Worm (Caenorhabditis elegans) whole organism, young adult: ENCODE measurements around the gene T12A2.3.
A peak's percentile ranks its signal among the peaks of the same experiment; 100 is the strongest.

ENCODE experiments used
- C06A6.2 ChIP-seq: fragments of 200-800 bp; sonication (Bioruptor generic); conservative IDR thresholded peaks from 2 replicates; pipeline ENCODE4 v1.3.6; 2022; ENCODE audit warnings: missing genetic modification characterization, missing compliant biosample characterization
- C17E4.6 ChIP-seq: fragments of 200-800 bp; sonication (Bioruptor generic); IDR thresholded peaks from 2 replicates; pipeline ENCODE4 v1.3.6; 2022; ENCODE audit warnings: missing genetic modification reagents, missing genetic modification characterization, missing compliant biosample characterization
- F23B12.7 ChIP-seq: sonication (generic microtip); optimal IDR thresholded peaks from 2 replicates; lab custom pipeline; 2017; ENCODE audit warnings: missing genetic modification characterization, mild to moderate bottlenecking, missing compliant biosample characterization, antibody characterized with exemption, moderate library complexity; ENCODE audit not compliant: insufficient read depth
- F33H1.4 ChIP-seq: fragments of 200-800 bp; sonication (Bioruptor generic); IDR thresholded peaks from 2 replicates; pipeline ENCODE4 v1.3.6; 2022; ENCODE audit warnings: missing genetic modification reagents, missing genetic modification characterization, missing compliant biosample characterization
- F37B4.10 ChIP-seq: fragments of 200-800 bp; sonication (Bioruptor generic); IDR thresholded peaks from 2 replicates; pipeline ENCODE4 v1.3.6; 2022; ENCODE audit warnings: missing genetic modification characterization, missing compliant biosample characterization
- F49E8.2 ChIP-seq: sonication (generic microtip); optimal IDR thresholded peaks from 3 replicates; lab custom pipeline; 2017; ENCODE audit warnings: missing genetic modification characterization, mild to moderate bottlenecking, missing compliant biosample characterization, antibody characterized with exemption, moderate library complexity; ENCODE audit not compliant: insufficient read depth
- F57A8.1 ChIP-seq: fragments of 200-800 bp; sonication (Bioruptor generic); optimal IDR thresholded peaks from 2 replicates; lab custom pipeline; 2018; ENCODE audit warnings: mild to moderate bottlenecking, missing genetic modification characterization, moderate library complexity, missing compliant biosample characterization
- Y79H2A.3 ChIP-seq: fragments of 200-800 bp; sonication (Bioruptor generic); conservative IDR thresholded peaks from 2 replicates; pipeline ENCODE4 v1.3.6; 2022; ENCODE audit warnings: missing genetic modification reagents, missing genetic modification characterization, missing compliant biosample characterization
- attf-3 ChIP-seq: fragments of 200-800 bp; sonication (Bioruptor generic); conservative IDR thresholded peaks from 2 replicates; pipeline ENCODE4 v1.3.6; 2022; ENCODE audit warnings: missing genetic modification reagents, missing genetic modification characterization, missing compliant biosample characterization
- ccch-3 ChIP-seq: fragments of 200-800 bp; sonication (Bioruptor generic); optimal IDR thresholded peaks from 2 replicates; lab custom pipeline; 2018; ENCODE audit warnings: mild to moderate bottlenecking, missing genetic modification characterization, missing compliant biosample characterization
- cebp-1 ChIP-seq, 2 experiments: fragments of 200-800 bp in 1 of 2; sonication (Bioruptor generic) in 1 of 2; sonication (generic microtip) in 1 of 2; IDR thresholded peaks in 1 of 2; optimal IDR thresholded peaks in 1 of 2; 2 replicates each; pipeline versions ENCODE4 v1.3.6 to Lab custom; 2017 to 2022; ENCODE audit warnings: missing compliant biosample characterization in 2 of 2, missing genetic modification characterization in 2 of 2, mild to moderate bottlenecking in 1 of 2, missing genetic modification reagents in 1 of 2, moderate library complexity in 1 of 2
- ceh-100 ChIP-seq: fragments of 200-800 bp; sonication (Bioruptor generic); IDR thresholded peaks from 2 replicates; pipeline ENCODE4 v1.3.6; 2022; ENCODE audit warnings: missing genetic modification reagents, missing genetic modification characterization, missing compliant biosample characterization
- ceh-27 ChIP-seq: fragments of 200-800 bp; sonication (Bioruptor generic); optimal IDR thresholded peaks from 2 replicates; lab custom pipeline; 2018; ENCODE audit warnings: mild to moderate bottlenecking, missing genetic modification characterization, moderate library complexity, missing compliant biosample characterization
- ceh-58 ChIP-seq: fragments of 200-800 bp; sonication (Bioruptor generic); IDR thresholded peaks from 2 replicates; pipeline ENCODE4 v1.3.6; 2022; ENCODE audit warnings: missing genetic modification characterization, missing compliant biosample characterization
- ceh-79 ChIP-seq: sonication (generic microtip); optimal IDR thresholded peaks from 2 replicates; lab custom pipeline; 2017; ENCODE audit warnings: mild to moderate bottlenecking, missing genetic modification characterization, missing compliant biosample characterization
- ceh-91 ChIP-seq: fragments of 200-800 bp; sonication (Bioruptor generic); IDR thresholded peaks from 2 replicates; pipeline ENCODE4 v1.3.6; 2022; ENCODE audit warnings: missing genetic modification reagents, missing genetic modification characterization, missing compliant biosample characterization
- chd-7 ChIP-seq: sonication (generic microtip); optimal IDR thresholded peaks from 2 replicates; lab custom pipeline; 2016; ENCODE audit warnings: mild to moderate bottlenecking, missing genetic modification characterization, moderate library complexity, missing compliant biosample characterization
- die-1 ChIP-seq: sonication (generic microtip); optimal IDR thresholded peaks from 2 replicates; lab custom pipeline; 2016; ENCODE audit warnings: missing genotype, mild to moderate bottlenecking, missing genetic modification characterization, missing compliant biosample characterization
- gei-17 ChIP-seq: fragments of 200-800 bp; sonication (Bioruptor generic); optimal IDR thresholded peaks from 2 replicates; lab custom pipeline; 2018; ENCODE audit warnings: mild to moderate bottlenecking, missing genetic modification characterization, missing compliant biosample characterization
- him-1 ChIP-seq: sonication (generic microtip); optimal IDR thresholded peaks from 2 replicates; lab custom pipeline; 2016; ENCODE audit warnings: missing genotype, missing genetic modification reagents, missing genetic modification characterization, missing compliant biosample characterization
- hlh-12 ChIP-seq: sonication (generic microtip); optimal IDR thresholded peaks from 2 replicates; lab custom pipeline; 2016; ENCODE audit warnings: missing genetic modification characterization, missing compliant biosample characterization
- hmg-1.2 ChIP-seq: fragments of 200-800 bp; sonication (Bioruptor generic); IDR thresholded peaks from 2 replicates; pipeline ENCODE4 v1.3.6; 2022; ENCODE audit warnings: missing genetic modification reagents, missing genetic modification characterization, missing compliant biosample characterization
- hrde-1 ChIP-seq: sonication (generic microtip); optimal IDR thresholded peaks from 2 replicates; lab custom pipeline; 2016; ENCODE audit warnings: missing genetic modification characterization, mild to moderate bottlenecking, missing compliant biosample characterization, moderate library complexity, missing genotype, missing genetic modification reagents, borderline replicate concordance
- hsf-1 ChIP-seq: fragments of 200-800 bp; sonication (Bioruptor generic); IDR thresholded peaks from 2 replicates; pipeline ENCODE4 v1.3.6; 2022; ENCODE audit warnings: missing genetic modification reagents, missing genetic modification characterization, missing compliant biosample characterization
- let-526 ChIP-seq: fragments of 200-800 bp; sonication (Bioruptor generic); IDR thresholded peaks from 2 replicates; pipeline ENCODE4 v1.3.6; 2022; ENCODE audit warnings: missing genetic modification reagents, missing genetic modification characterization, missing compliant biosample characterization
- let-607 ChIP-seq, 2 experiments: fragments of 200-800 bp in 1 of 2; sonication (Bioruptor generic) in 1 of 2; sonication (generic microtip) in 1 of 2; optimal IDR thresholded peaks; 2 replicates each; lab custom pipeline; 2016 to 2018; ENCODE audit warnings: mild to moderate bottlenecking in 2 of 2, missing compliant biosample characterization in 2 of 2, missing genetic modification characterization in 2 of 2, moderate library complexity in 2 of 2, missing genotype in 1 of 2
- lin-26 ChIP-seq: fragments of 200-800 bp; sonication (Bioruptor generic); IDR thresholded peaks from 2 replicates; pipeline ENCODE4 v1.3.6; 2022; ENCODE audit warnings: missing genetic modification reagents, missing genetic modification characterization, missing compliant biosample characterization
- lin-35 ChIP-seq, 3 experiments: fragments of 150-350 bp in 2 of 3; sonication (generic microtip) in 1 of 3; optimal IDR thresholded peaks; 2 replicates each; lab custom pipeline; 2014 to 2018; ENCODE audit warnings: missing biosample characterization in 3 of 3, missing genetic modification characterization in 3 of 3, missing genetic modification reagents in 3 of 3
- lin-54 ChIP-seq: fragments of 200-800 bp; sonication (Bioruptor generic); optimal IDR thresholded peaks from 2 replicates; lab custom pipeline; 2018; ENCODE audit warnings: mild to moderate bottlenecking, missing genetic modification characterization, missing compliant biosample characterization
- lsl-1 ChIP-seq: fragments of 200-800 bp; sonication (Bioruptor generic); optimal IDR thresholded peaks from 2 replicates; lab custom pipeline; 2018; ENCODE audit warnings: mild to moderate bottlenecking, missing genetic modification characterization, moderate library complexity, missing compliant biosample characterization
- madf-3 ChIP-seq: fragments of 200-800 bp; sonication (Bioruptor generic); IDR thresholded peaks from 2 replicates; pipeline ENCODE4 v1.3.6; 2022; ENCODE audit warnings: missing genetic modification reagents, missing genetic modification characterization, missing compliant biosample characterization
- madf-6 ChIP-seq: fragments of 200-800 bp; sonication (Bioruptor generic); IDR thresholded peaks from 2 replicates; pipeline ENCODE4 v1.3.6; 2022; ENCODE audit warnings: missing genetic modification reagents, missing genetic modification characterization, missing compliant biosample characterization
- madf-8 ChIP-seq: fragments of 200-800 bp; sonication (Bioruptor generic); conservative IDR thresholded peaks from 2 replicates; pipeline ENCODE4 v1.3.6; 2022; ENCODE audit warnings: missing genetic modification reagents, missing genetic modification characterization, missing compliant biosample characterization
- mcd-1 ChIP-seq: fragments of 200-800 bp; sonication (Bioruptor generic); IDR thresholded peaks from 2 replicates; pipeline ENCODE4 v1.3.6; 2022; ENCODE audit warnings: missing genetic modification reagents, missing genetic modification characterization, missing compliant biosample characterization
- nfya-2 ChIP-seq: fragments of 200-800 bp; sonication (Bioruptor generic); IDR thresholded peaks from 2 replicates; pipeline ENCODE4 v1.3.6; 2022; ENCODE audit warnings: missing genetic modification reagents, missing genetic modification characterization, missing compliant biosample characterization
- nfyb-1 ChIP-seq: fragments of 200-800 bp; sonication (Bioruptor generic); IDR thresholded peaks from 2 replicates; pipeline ENCODE4 v1.3.6; 2022; ENCODE audit warnings: missing genetic modification reagents, missing genetic modification characterization, missing compliant biosample characterization
- nhr-80 ChIP-seq: sonication (generic microtip); optimal IDR thresholded peaks from 2 replicates; lab custom pipeline; 2016; ENCODE audit warnings: missing genetic modification characterization, missing compliant biosample characterization
- pha-4 ChIP-seq: fragments of 150-350 bp; sonication (generic microtip); optimal IDR thresholded peaks from 2 replicates; lab custom pipeline; 2014; ENCODE audit warnings: missing biosample characterization, missing genetic modification reagents, missing genetic modification characterization
- snpc-1.1 ChIP-seq: sonication (generic microtip); optimal IDR thresholded peaks from 2 replicates; lab custom pipeline; 2017; ENCODE audit warnings: missing genetic modification characterization, mild to moderate bottlenecking, missing compliant biosample characterization, antibody characterized with exemption, moderate library complexity, missing genotype, missing genetic modification reagents; ENCODE audit not compliant: insufficient read depth
- snpc-1.3 ChIP-seq: sonication (generic microtip); optimal IDR thresholded peaks from 2 replicates; lab custom pipeline; 2017; ENCODE audit warnings: missing genetic modification characterization, mild to moderate bottlenecking, missing compliant biosample characterization, antibody characterized with exemption, moderate library complexity, missing genotype, missing genetic modification reagents; ENCODE audit not compliant: insufficient read depth
- snpc-3.4 ChIP-seq: sonication (generic microtip); optimal IDR thresholded peaks from 2 replicates; lab custom pipeline; 2017; ENCODE audit warnings: missing genetic modification characterization, mild to moderate bottlenecking, missing compliant biosample characterization, antibody characterized with exemption, moderate library complexity, missing genotype, missing genetic modification reagents
- snpc-4 ChIP-seq, 5 experiments: fragments of 150-350 bp in 1 of 5; sonication (generic microtip) in 4 of 5; optimal IDR thresholded peaks; 2 replicates each; lab custom pipeline; 2014 to 2018; ENCODE audit warnings: missing genetic modification characterization in 5 of 5, missing biosample characterization in 3 of 5, antibody characterized with exemption in 2 of 5, mild to moderate bottlenecking in 2 of 5, missing compliant biosample characterization in 2 of 5, missing genotype in 2 of 5, moderate library complexity in 2 of 5, missing genetic modification reagents in 1 of 5
- tbp1 ChIP-seq: fragments of 200-800 bp; sonication (Bioruptor generic); optimal IDR thresholded peaks from 2 replicates; lab custom pipeline; 2018; ENCODE audit warnings: mild to moderate bottlenecking, missing genetic modification characterization, missing compliant biosample characterization
- ztf-28 ChIP-seq: fragments of 200-800 bp; sonication (Bioruptor generic); IDR thresholded peaks from 2 replicates; pipeline ENCODE4 v1.3.6; 2022; ENCODE audit warnings: missing genetic modification reagents, missing genetic modification characterization, missing compliant biosample characterization

The T12A2.3 gene

DNA sequence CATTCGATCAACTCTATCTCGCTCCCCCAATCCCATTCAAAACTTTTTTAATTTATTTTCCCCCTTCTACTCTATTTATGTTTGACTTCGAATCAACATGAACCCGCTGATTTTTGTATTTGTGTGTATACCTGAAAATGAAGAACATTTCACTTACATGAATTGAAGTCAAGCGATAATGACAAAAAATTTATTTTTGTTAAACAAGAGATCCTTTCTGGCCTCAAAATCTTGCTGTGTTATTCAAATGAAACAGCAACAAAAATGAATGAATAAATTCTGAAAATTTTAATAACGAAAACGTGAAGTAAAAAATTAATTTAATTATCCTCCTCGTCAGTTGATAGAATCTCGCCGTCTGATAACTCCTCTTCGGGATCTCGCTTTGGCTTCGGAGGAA is 38.2 kb upstream of the T12A2.3 start (continued):
- no peak for TF ChIP-seq C06A6.2 (GFP tag; lab: Robert Waterston, UW)
- no peak for TF ChIP-seq F57A8.1
- TF ChIP-seq gei-17, result no peak
- TF ChIP-seq mcd-1 (GFP tag; lab: Robert Waterston, UW), result no peak
- no peak for TF ChIP-seq pha-4 (tag; lab: Kevin White, UChicago)
- TF ChIP-seq F33H1.4 (GFP tag; lab: Robert Waterston, UW), result no peak
- TF ChIP-seq let-607 (tag; optimal IDR thresholded peaks at IDR 0.05; lab: Kevin White, UChicago), result no peak
- TF ChIP-seq ceh-58, result 0 out of 2 replicates have a peak, but pooled peaks have one; percentile 29
- no peak for TF ChIP-seq F37B4.10 (GFP tag; lab: Robert Waterston, UW)
- TF ChIP-seq tbp1 (GFP tag; lab: Kevin White, UChicago), result peak; percentile 6
- no peak for TF ChIP-seq chd-7 (tag; lab: Kevin White, UChicago)
- peak; percentile 19 for TF ChIP-seq snpc-3.4 (tag; lab: Kevin White, UChicago)
- peak; percentile 49 for TF ChIP-seq lsl-1 (GFP tag; lab: Kevin White, UChicago)
- TF ChIP-seq lin-54 (GFP tag; lab: Kevin White, UChicago), result peak; percentile 46
- no peak for TF ChIP-seq nfya-2
- peak; percentile 93 for TF ChIP-seq hrde-1 (tag; lab: Kevin White, UChicago)
- peak; percentile 56 for TF ChIP-seq snpc-1.1 (tag; lab: Kevin White, UChicago)
- TF ChIP-seq ztf-28, result no peak
- TF ChIP-seq ceh-79, result no peak
- no peak for TF ChIP-seq ccch-3 (GFP tag; lab: Kevin White, UChicago)
- TF ChIP-seq C17E4.6, result peak; percentile 60
- peak; percentile 85 for TF ChIP-seq Y79H2A.3 (GFP tag; lab: Robert Waterston, UW)
- TF ChIP-seq die-1, result peak; percentile 7
- no peak; the same call in 1 of the 2 replicates for TF ChIP-seq ceh-100
- peak; percentile 72 for TF ChIP-seq him-1 (tag; lab: Kevin White, UChicago)
- TF ChIP-seq lin-26 (GFP tag; lab: Robert Waterston, UW), result peak; percentile 68
- TF ChIP-seq let-526, result no peak
- TF ChIP-seq F49E8.2 (tag; lab: Kevin White, UChicago), result peak; percentile 85
- TF ChIP-seq snpc-4 (GFP tag; optimal IDR thresholded peaks at IDR 0.05; lab: Kevin White, UChicago), result no peak
- peak in 2 of 4 experiments; percentile 4 to 32 for TF ChIP-seq snpc-4 (tag; optimal IDR thresholded peaks at IDR 0.05; lab: Kevin White, UChicago)

DNA sequence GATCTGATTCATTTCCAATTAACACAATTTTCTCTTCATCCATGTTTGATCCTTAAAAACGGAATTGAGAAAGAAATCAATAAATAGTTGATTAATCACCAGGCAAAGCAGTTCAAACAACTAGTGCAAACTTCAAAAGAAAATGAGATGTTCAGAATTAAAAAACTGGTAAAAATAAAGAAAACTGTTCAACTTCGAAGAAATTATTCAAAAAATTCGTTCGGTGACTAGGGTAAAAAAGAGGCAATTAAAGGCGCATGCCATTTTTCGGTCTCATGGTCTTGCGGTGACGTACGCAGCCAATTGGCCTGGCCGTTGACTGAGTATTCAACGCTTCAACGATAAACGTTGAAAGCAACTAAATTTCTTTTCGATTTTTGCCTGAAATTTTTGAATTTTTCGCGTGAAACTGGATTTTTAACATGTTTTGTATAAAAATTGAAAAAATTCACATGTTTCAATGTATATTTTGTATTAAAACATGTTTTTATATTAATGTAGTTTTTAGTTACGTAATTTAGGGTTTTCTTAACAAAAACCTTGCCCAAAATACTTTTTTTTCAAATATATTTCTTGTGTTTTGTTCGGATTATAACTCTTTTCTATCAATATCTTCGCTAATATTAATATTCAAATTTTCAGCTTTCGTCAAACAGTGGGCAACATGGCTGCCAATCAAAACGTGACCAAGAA is 34.3 kb upstream of the T12A2.3 start, which contains the start of the genes sna-3 and rps-3:
sna-3 (minus strand) TSS at position 51 of the 693 bp plus-strand sequence.
rps-3 (plus strand) TSS at position 643 of the 693 bp plus-strand sequence.
- TF ChIP-seq mcd-1 (GFP tag; lab: Robert Waterston, UW) (peak; percentile 72), hsf-1 (peak; percentile 58; the same call in 1 of the 2 replicates), F49E8.2 (tag; lab: Kevin White, UChicago) (peak; percentile 69), snpc-3.4 (tag; lab: Kevin White, UChicago) (peak; percentile 64), madf-3 (GFP tag; lab: Robert Waterston, UW) (0 out of 2 replicates have a peak, but pooled peaks have one; percentile 20), attf-3 (peak; percentile 61), madf-8 (GFP tag; lab: Robert Waterston, UW) (no peak), ceh-27 (peak; percentile 50), nhr-80 (tag; lab: Kevin White, UChicago) (peak; percentile 54), hmg-1.2 (GFP tag; lab: Robert Waterston, UW) (peak; percentile 86), hlh-12 (tag; lab: Kevin White, UChicago) (no peak), cebp-1 (GFP tag; IDR thresholded peaks at IDR 0.05; lab: Robert Waterston, UW) (0 out of 2 replicates have a peak, but pooled peaks have one; percentile 13), cebp-1 (tag; optimal IDR thresholded peaks at IDR 0.05; lab: Kevin White, UChicago) (peak; percentile 62), lin-35 (GFP tag; optimal IDR thresholded peaks at IDR 0.05; lab: Kevin White, UChicago) (peak in 1 of 3 experiments; percentile 58), snpc-1.3 (tag; lab: Kevin White, UChicago) (peak; percentile 55), ceh-91 (GFP tag; lab: Robert Waterston, UW) (peak; percentile 38; the same call in 1 of the 2 replicates), madf-6 (GFP tag; lab: Robert Waterston, UW) (peak; percentile 58), nfyb-1 (0 out of 2 replicates have a peak, but pooled peaks have one; percentile 53), F23B12.7 (tag; lab: Kevin White, UChicago) (peak; percentile 96)
